Worm (Caenorhabditis elegans) whole organism, L1 larva: ENCODE results near the gene clec-49.
"Not testable (repeated sequence)": the region's sequence is repeated elsewhere in the genome, so short reads cannot be mapped to it uniquely, and the experiment has no call there.

Experiments
- C16A3.4 ChIP-seq: fragments of 150-350 bp; optimal IDR thresholded peaks from 2 replicates; lab custom pipeline; 2014; ENCODE audit warnings: missing biosample characterization, missing genetic modification characterization
- C34B4.2 ChIP-seq: sonication (generic microtip); optimal IDR thresholded peaks from 2 replicates; lab custom pipeline; 2017; ENCODE audit warnings: mild to moderate bottlenecking, missing genetic modification characterization, missing compliant biosample characterization
- dsc-1 ChIP-seq: sonication (generic microtip); optimal IDR thresholded peaks from 2 replicates; lab custom pipeline; 2016; ENCODE audit warnings: mild to moderate bottlenecking, missing genetic modification characterization, missing compliant biosample characterization
- efl-3 ChIP-seq: fragments of 200-800 bp; sonication (Bioruptor generic); optimal IDR thresholded peaks from 2 replicates; lab custom pipeline; 2018; ENCODE audit warnings: mild to moderate bottlenecking, missing genetic modification characterization, missing compliant biosample characterization
- elt-2 ChIP-seq: sonication (generic microtip); optimal IDR thresholded peaks from 2 replicates; lab custom pipeline; 2016; ENCODE audit warnings: missing genetic modification characterization, mild to moderate bottlenecking, inconsistent platforms, missing compliant biosample characterization, missing genetic modification reagents
- ets-5 ChIP-seq: fragments of 200-800 bp; sonication (Bioruptor generic); IDR thresholded peaks from 2 replicates; pipeline ENCODE4 v1.3.6; 2022; ENCODE audit warnings: missing genetic modification characterization, missing compliant biosample characterization
- grh-1 ChIP-seq: fragments of 200-800 bp; sonication (Bioruptor generic); IDR thresholded peaks from 2 replicates; pipeline ENCODE4 v1.3.6; 2022; ENCODE audit warnings: missing genetic modification reagents, missing genetic modification characterization, missing compliant biosample characterization
- irx-1 ChIP-seq: sonication (generic microtip); optimal IDR thresholded peaks from 2 replicates; lab custom pipeline; 2016; ENCODE audit warnings: missing genetic modification characterization, missing compliant biosample characterization
- jun-1 ChIP-seq: fragments of 150-350 bp; optimal IDR thresholded peaks from 2 replicates; lab custom pipeline; 2014; ENCODE audit warnings: missing biosample characterization, missing genetic modification reagents, missing genetic modification characterization
- lin-14 ChIP-seq: fragments of 200-800 bp; sonication (Bioruptor generic); optimal IDR thresholded peaks from 2 replicates; lab custom pipeline; 2018; ENCODE audit warnings: mild to moderate bottlenecking, missing genetic modification characterization, moderate library complexity, missing compliant biosample characterization
- lin-39 ChIP-seq: fragments of 150-350 bp; optimal IDR thresholded peaks from 2 replicates; lab custom pipeline; 2014; ENCODE audit warnings: missing biosample characterization, missing genetic modification reagents, missing genetic modification characterization
- lir-3 ChIP-seq: sonication (generic microtip); optimal IDR thresholded peaks from 2 replicates; lab custom pipeline; 2016; ENCODE audit warnings: mild to moderate bottlenecking, missing genetic modification characterization, moderate library complexity, missing compliant biosample characterization; ENCODE audit not compliant: poor library complexity
- mef-2 ChIP-seq: fragments of 150-350 bp; optimal IDR thresholded peaks from 2 replicates; lab custom pipeline; 2014; ENCODE audit warnings: missing biosample characterization, missing genetic modification characterization
- nhr-19 ChIP-seq: fragments of 200-800 bp; sonication (Bioruptor generic); conservative IDR thresholded peaks from 2 replicates; pipeline ENCODE4 v1.3.6; 2022; ENCODE audit warnings: missing genetic modification characterization, missing compliant biosample characterization
- nhr-90 ChIP-seq: sonication (generic microtip); optimal IDR thresholded peaks from 2 replicates; lab custom pipeline; 2016; ENCODE audit warnings: mild to moderate bottlenecking, missing genetic modification characterization, missing compliant biosample characterization; ENCODE audit not compliant: poor library complexity
- pax-3 ChIP-seq: fragments of 200-800 bp; sonication (Bioruptor generic); optimal IDR thresholded peaks from 2 replicates; lab custom pipeline; 2018; ENCODE audit warnings: mild to moderate bottlenecking, missing genetic modification characterization, moderate library complexity, missing compliant biosample characterization
- skn-1 ChIP-seq: fragments of 150-350 bp; optimal IDR thresholded peaks from 2 replicates; lab custom pipeline; 2014; ENCODE audit warnings: missing biosample characterization, missing genetic modification characterization
- zag-1 ChIP-seq: fragments of 150-350 bp; optimal IDR thresholded peaks from 2 replicates; lab custom pipeline; 2014; ENCODE audit warnings: missing biosample characterization, missing genetic modification characterization

The clec-49 gene

DNA sequence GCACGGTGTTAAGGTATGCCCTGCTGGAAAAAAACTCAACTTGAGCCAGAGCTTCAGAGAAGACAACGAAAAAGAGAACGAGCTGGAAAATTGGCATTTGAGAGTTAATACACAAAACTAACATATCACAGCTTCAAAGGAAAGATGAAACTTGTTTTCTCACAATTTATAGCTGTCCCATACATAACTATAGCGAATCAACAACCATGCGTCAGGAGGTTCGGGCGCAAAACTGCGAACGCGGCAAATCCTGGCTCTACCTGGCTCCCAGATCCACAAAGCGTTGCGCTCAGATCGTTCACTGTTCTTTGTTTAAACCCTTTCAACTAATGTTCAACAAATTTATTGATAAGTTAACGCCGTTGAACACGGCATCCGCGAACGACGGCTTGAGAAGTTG, 39.4 kb downstream of the clec-49 start, which contains the start of gene Y43F8C.23:
TSS of gene Y43F8C.23 (minus strand) at position 101 of the 400 bp plus-strand sequence.
- not testable (repeated sequence) for TF ChIP-seq nhr-19 (GFP tag; lab: Robert Waterston, UW); lin-14 (GFP tag; lab: Kevin White, UChicago); C34B4.2 (tag; lab: Kevin White, UChicago)

- not testable (repeated sequence) for TF ChIP-seq lin-39 (tag; lab: Kevin White, UChicago); jun-1 (tag; lab: Kevin White, UChicago); nhr-90
Measured at ce11 chrV:19710514-19710913, 40.5 kb downstream of the clec-49 start, which contains the start of gene Y43F8C.15. TSS of gene Y43F8C.15 (minus strand) at chrV:19710614.

DNA sequence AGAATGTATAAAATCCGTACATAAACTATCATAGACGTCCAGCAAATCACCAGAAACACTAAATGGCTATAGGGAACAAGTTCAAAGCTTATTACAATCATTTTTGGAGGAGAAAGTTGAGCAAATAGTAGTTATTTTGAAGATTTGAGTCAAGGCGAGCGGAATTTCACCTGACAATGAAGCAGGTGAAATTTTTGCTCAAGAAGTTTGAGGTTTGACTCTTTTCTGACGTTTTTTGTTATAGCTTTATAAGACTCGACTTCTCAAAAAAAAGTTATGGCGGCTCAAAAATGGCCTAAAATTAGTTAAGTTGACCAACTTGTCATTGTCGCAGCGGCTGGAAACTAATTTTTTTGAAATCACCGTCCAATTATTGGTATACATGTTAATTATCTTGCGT, 42.2 kb downstream of the clec-49 start, which contains the start of gene srv-3:
TSS of gene srv-3 (minus strand) at position 101 of the 400 bp plus-strand sequence.
- no peak for TF ChIP-seq skn-1 (tag; lab: Kevin White, UChicago)
- no peak for TF ChIP-seq mef-2 (tag; lab: Kevin White, UChicago)
- no peak for TF ChIP-seq efl-3 (GFP tag; lab: Kevin White, UChicago)
- no peak for TF ChIP-seq grh-1 (GFP tag; lab: Robert Waterston, UW)
- TF ChIP-seq ets-5 (GFP tag; lab: Robert Waterston, UW), result no peak
- no peak for TF ChIP-seq C16A3.4 (tag; lab: Kevin White, UChicago)
- no peak for TF ChIP-seq lir-3 (tag; lab: Kevin White, UChicago)
- TF ChIP-seq irx-1 (tag; lab: Kevin White, UChicago), result no peak
- TF ChIP-seq pax-3, result no peak
- no peak for TF ChIP-seq elt-2
- no peak for TF ChIP-seq zag-1 (tag; lab: Kevin White, UChicago)
- no peak for TF ChIP-seq dsc-1 (tag; lab: Kevin White, UChicago)
